Worm (Caenorhabditis elegans): ENCODE measurements around the gene sre-37.

ce11 chrII:12489903-12490302, 24.2 kb downstream of the sre-37 start, which contains the start of gene T21B4.15:
- TF ChIP-seq lin-13 (tag; optimal IDR thresholded peaks at IDR 0.05), result no peak
- TF ChIP-seq unc-39 (tag; optimal IDR thresholded peaks at IDR 0.05), result no peak
- TF ChIP-seq unc-62 (GFP tag; optimal IDR thresholded peaks at IDR 0.05), result no peak
- TF ChIP-seq elt-1 (tag; optimal IDR thresholded peaks at IDR 0.05; ENCODE audit: borderline replicate concordance, insufficient read depth), result no peak
- TF ChIP-seq snpc-4 (tag; optimal IDR thresholded peaks at IDR 0.05), result no peak
- TF ChIP-seq nhr-28 (tag; optimal IDR thresholded peaks at IDR 0.05), result no peak
- TF ChIP-seq elt-3 (tag; optimal IDR thresholded peaks at IDR 0.05), result no peak
- TF ChIP-seq nhr-237 (tag; optimal IDR thresholded peaks at IDR 0.05), result no peak
- no peak for TF ChIP-seq lsy-2 (tag; optimal IDR thresholded peaks at IDR 0.05)
- no peak for TF ChIP-seq sem-2 (GFP tag; optimal IDR thresholded peaks at IDR 0.05)
- TF ChIP-seq lin-32 (GFP tag; optimal IDR thresholded peaks at IDR 0.05), result no peak
- no peak for TF ChIP-seq ztf-11 (tag; optimal IDR thresholded peaks at IDR 0.05)

Data from whole organism, mixed stage, embryonic.